Worm (Caenorhabditis elegans) whole organism, mixed stage, embryonic: Measurements from ENCODE around the gene pros-1.

Experiments
- M03D4.4 ChIP-seq: sonication (generic microtip); optimal IDR thresholded peaks from 2 replicates; lab custom pipeline; 2017; ENCODE audit warnings: mild to moderate bottlenecking, missing genetic modification characterization, missing compliant biosample characterization
- blmp-1 ChIP-seq: fragments of 150-350 bp; optimal IDR thresholded peaks from 2 replicates; lab custom pipeline; 2014; ENCODE audit warnings: missing biosample characterization, missing genetic modification characterization
- ceh-39 ChIP-seq: fragments of 150-350 bp; optimal IDR thresholded peaks from 2 replicates; lab custom pipeline; 2014; ENCODE audit warnings: missing biosample characterization, missing genetic modification characterization
- ces-1 ChIP-seq: fragments of 150-350 bp; optimal IDR thresholded peaks from 2 replicates; lab custom pipeline; 2014; ENCODE audit warnings: missing biosample characterization, missing genetic modification reagents, missing genetic modification characterization
- elt-3 ChIP-seq: fragments of 150-350 bp; optimal IDR thresholded peaks from 2 replicates; lab custom pipeline; 2014; ENCODE audit warnings: missing biosample characterization, missing genetic modification characterization
- lin-13 ChIP-seq: fragments of 150-350 bp; optimal IDR thresholded peaks from 2 replicates; lab custom pipeline; 2014; ENCODE audit warnings: missing biosample characterization, missing genetic modification characterization
- mab-5 ChIP-seq: fragments of 150-350 bp; optimal IDR thresholded peaks from 2 replicates; lab custom pipeline; 2014; ENCODE audit warnings: missing biosample characterization, missing genetic modification characterization
- nhr-237 ChIP-seq: fragments of 150-350 bp; optimal IDR thresholded peaks from 2 replicates; lab custom pipeline; 2014; ENCODE audit warnings: missing biosample characterization, missing genetic modification characterization
- snpc-4 ChIP-seq: fragments of 150-350 bp; optimal IDR thresholded peaks from 2 replicates; lab custom pipeline; 2014; ENCODE audit warnings: missing biosample characterization, missing genetic modification characterization
- sptf-1 ChIP-seq: sonication (generic microtip); optimal IDR thresholded peaks from 2 replicates; lab custom pipeline; 2017; ENCODE audit warnings: mild to moderate bottlenecking, missing genetic modification characterization, moderate library complexity, missing compliant biosample characterization
- unc-39 ChIP-seq: fragments of 150-350 bp; optimal IDR thresholded peaks from 2 replicates; lab custom pipeline; 2014; ENCODE audit warnings: missing biosample characterization, missing genetic modification characterization
- unc-62 ChIP-seq: fragments of 150-350 bp; optimal IDR thresholded peaks from 2 replicates; lab custom pipeline; 2014; ENCODE audit warnings: missing biosample characterization, missing genetic modification reagents, missing genetic modification characterization
- zip-8 ChIP-seq: fragments of 150-350 bp; optimal IDR thresholded peaks from 2 replicates; lab custom pipeline; 2014; ENCODE audit warnings: missing biosample characterization, missing genetic modification characterization
- ztf-11 ChIP-seq: fragments of 150-350 bp; optimal IDR thresholded peaks from 2 replicates; lab custom pipeline; 2014; ENCODE audit warnings: missing biosample characterization, missing genetic modification characterization

- TF ChIP-seq snpc-4 (no peak), nhr-237 (no peak), ztf-11 (no peak), zip-8 (tag; lab: Kevin White, UChicago) (no peak), blmp-1 (tag; lab: Kevin White, UChicago) (no peak), mab-5 (tag; lab: Kevin White, UChicago) (no peak), elt-3 (no peak), unc-62 (GFP tag; lab: Kevin White, UChicago) (no peak), M03D4.4 (tag; lab: Kevin White, UChicago) (no peak), sptf-1 (no peak), lin-13 (tag; lab: Kevin White, UChicago) (no peak), ces-1 (no peak), unc-39 (no peak), ceh-39 (tag; lab: Kevin White, UChicago) (no peak)
These were observed 31.9 kb downstream of the pros-1 start, which contains the start of gene K06H7.1 for ce11 chrIII:8099022-8099421.
